Fruit fly (Drosophila melanogaster) whole organism, embryonic: ENCODE measurements around the gene Rpn2.
A peak's percentile ranks its signal among the peaks of the same experiment; 100 is the strongest.

Experiments used
- ATbp ChIP-seq: fragments of 200-800 bp; sonication (Bioruptor generic); optimal IDR thresholded peaks from 2 replicates; lab custom pipeline; 2017; ENCODE audit warnings: missing biosample characterization, mild to moderate bottlenecking, missing genetic modification characterization, missing genetic modification reagents
- CG10654 ChIP-seq: fragments of 200-800 bp; sonication (Bioruptor generic); optimal IDR thresholded peaks from 2 replicates; lab custom pipeline; 2016; ENCODE audit warnings: missing biosample characterization, missing genetic modification characterization
- CG11723 ChIP-seq: fragments of 200-800 bp; sonication (Bioruptor generic); optimal IDR thresholded peaks from 2 replicates; lab custom pipeline; 2017; ENCODE audit warnings: missing biosample characterization, mild to moderate bottlenecking, missing genetic modification characterization
- CG12744 ChIP-seq: fragments of 200-800 bp; sonication (Bioruptor generic); optimal IDR thresholded peaks from 2 replicates; lab custom pipeline; 2016; ENCODE audit warnings: missing biosample characterization, missing genetic modification characterization
- CG12769 ChIP-seq: fragments of 200-800 bp; sonication (Bioruptor generic); optimal IDR thresholded peaks from 2 replicates; lab custom pipeline; 2019; ENCODE audit warnings: missing biosample characterization, mild to moderate bottlenecking, missing genetic modification characterization, moderate library complexity
- CG13287 ChIP-seq: fragments of 200-800 bp; sonication (Bioruptor generic); IDR thresholded peaks from 2 replicates; pipeline ENCODE4 v1.3.6; 2022; ENCODE audit warnings: missing biosample characterization, missing genetic modification characterization; ENCODE audit not compliant: partially characterized antibody
- CG15601 ChIP-seq: fragments of 200-800 bp; sonication (Bioruptor generic); optimal IDR thresholded peaks from 3 replicates; lab custom pipeline; 2019; ENCODE audit warnings: missing biosample characterization, mild to moderate bottlenecking, missing genetic modification characterization, moderate library complexity
- CG16815 ChIP-seq: fragments of 200-800 bp; sonication (Bioruptor generic); optimal IDR thresholded peaks from 3 replicates; lab custom pipeline; 2017; ENCODE audit warnings: missing biosample characterization, mild to moderate bottlenecking, missing genetic modification characterization
- CG17328 ChIP-seq: fragments of 200-800 bp; sonication (Bioruptor generic); IDR thresholded peaks from 2 replicates; pipeline ENCODE4 v1.3.6; 2022; ENCODE audit warnings: missing biosample characterization, missing genetic modification characterization
- CG2120 ChIP-seq: fragments of 200-800 bp; sonication (Bioruptor generic); optimal IDR thresholded peaks from 3 replicates; lab custom pipeline; 2016; ENCODE audit warnings: missing biosample characterization, missing genetic modification characterization
- CG2129 ChIP-seq: fragments of 200-800 bp; sonication (Bioruptor generic); IDR thresholded peaks from 2 replicates; pipeline ENCODE4 v1.3.6; 2022; ENCODE audit warnings: missing biosample characterization, missing genetic modification characterization; ENCODE audit not compliant: partially characterized antibody
- CG2199 ChIP-seq: fragments of 200-800 bp; sonication (Bioruptor generic); IDR thresholded peaks from 3 replicates; pipeline ENCODE4 v1.3.6; 2022; ENCODE audit warnings: missing biosample characterization, missing genetic modification characterization
- CG2712 ChIP-seq: fragments of 200-800 bp; optimal IDR thresholded peaks from 3 replicates; lab custom pipeline; 2019; ENCODE audit warnings: missing biosample characterization, mild to moderate bottlenecking, missing genetic modification characterization, moderate library complexity
- CG4424 ChIP-seq: fragments of 200-800 bp; sonication (Bioruptor generic); optimal IDR thresholded peaks from 3 replicates; lab custom pipeline; 2016; ENCODE audit warnings: missing biosample characterization, missing genetic modification characterization
- CG4730 ChIP-seq: fragments of 200-800 bp; sonication (Bioruptor generic); IDR thresholded peaks from 2 replicates; pipeline ENCODE4 v1.3.6; 2022; ENCODE audit warnings: missing biosample characterization, missing genetic modification characterization
- CG6654 ChIP-seq: fragments of 200-800 bp; sonication (Bioruptor generic); optimal IDR thresholded peaks from 2 replicates; lab custom pipeline; 2017; ENCODE audit warnings: missing biosample characterization, mild to moderate bottlenecking, missing genetic modification characterization
- CG7372 ChIP-seq: fragments of 200-800 bp; sonication (Bioruptor generic); IDR thresholded peaks from 2 replicates; pipeline ENCODE4 v1.3.6; 2022; ENCODE audit warnings: missing biosample characterization, missing genetic modification characterization
- CG8290 ChIP-seq, 3 experiments: fragments of 200-800 bp; sonication (Bioruptor generic); optimal IDR thresholded peaks; 2 replicates each; lab custom pipeline; 2016 to 2019; ENCODE audit warnings: missing biosample characterization in 3 of 3, missing genetic modification characterization in 3 of 3, mild to moderate bottlenecking in 2 of 3, moderate library complexity in 1 of 3
- CG9437 ChIP-seq: fragments of 200-800 bp; sonication (Bioruptor generic); optimal IDR thresholded peaks from 2 replicates; lab custom pipeline; 2018; ENCODE audit warnings: missing biosample characterization, mild to moderate bottlenecking, missing genetic modification characterization
- CG9727 ChIP-seq: fragments of 200-800 bp; sonication (Bioruptor generic); optimal IDR thresholded peaks from 3 replicates; lab custom pipeline; 2017; ENCODE audit warnings: missing biosample characterization, mild to moderate bottlenecking, missing genetic modification characterization
- ERR ChIP-seq: fragments of 200-800 bp; sonication (Bioruptor generic); optimal IDR thresholded peaks from 2 replicates; lab custom pipeline; 2016; ENCODE audit warnings: missing biosample characterization, missing genetic modification characterization
- Eip74EF ChIP-seq, 2 experiments: fragments of 200-800 bp in 1 of 2; fragments of >200 bp in 1 of 2; sonication (Bioruptor generic) in 1 of 2; optimal IDR thresholded peaks; 2 replicates each; lab custom pipeline; 2017 to 2019; ENCODE audit warnings: missing biosample characterization in 2 of 2, missing genetic modification characterization in 2 of 2, mild to moderate bottlenecking in 1 of 2, moderate library complexity in 1 of 2
- Hr3 ChIP-seq: fragments of 200-800 bp; sonication (Bioruptor generic); optimal IDR thresholded peaks from 3 replicates; lab custom pipeline; 2016; ENCODE audit warnings: missing biosample characterization, missing genetic modification characterization
- NFAT ChIP-seq: fragments of 200-800 bp; sonication (Bioruptor generic); IDR thresholded peaks from 2 replicates; pipeline ENCODE4 v1.3.6; 2022; ENCODE audit warnings: missing biosample characterization, missing genetic modification characterization
- NK7.1 ChIP-seq: fragments of 200-800 bp; sonication (Bioruptor generic); optimal IDR thresholded peaks from 3 replicates; lab custom pipeline; 2016; ENCODE audit warnings: missing biosample characterization, missing genetic modification characterization
- aop ChIP-seq: fragments of 200-800 bp; sonication (Bioruptor generic); IDR thresholded peaks from 2 replicates; pipeline ENCODE4 v1.3.6; 2022; ENCODE audit warnings: missing biosample characterization, missing genetic modification characterization
- cwo ChIP-seq: fragments of 200-800 bp; sonication (Bioruptor generic); optimal IDR thresholded peaks from 3 replicates; lab custom pipeline; 2017; ENCODE audit warnings: missing biosample characterization, missing genetic modification characterization, mild to moderate bottlenecking, moderate library complexity, missing genetic modification reagents
- disco-r ChIP-seq: fragments of 200-800 bp; sonication (Bioruptor generic); optimal IDR thresholded peaks from 2 replicates; lab custom pipeline; 2016; ENCODE audit warnings: missing biosample characterization, missing genetic modification characterization
- dmrt11E ChIP-seq: fragments of 200-800 bp; sonication (Bioruptor generic); optimal IDR thresholded peaks from 3 replicates; lab custom pipeline; 2018; ENCODE audit warnings: missing biosample characterization, mild to moderate bottlenecking, missing genetic modification characterization, moderate library complexity
- dysf ChIP-seq: fragments of 200-800 bp; sonication (Bioruptor generic); IDR thresholded peaks from 3 replicates; pipeline ENCODE4 v1.3.6; 2022; ENCODE audit warnings: missing biosample characterization, missing genetic modification characterization
- eyg ChIP-seq: fragments of 200-800 bp; sonication (Bioruptor generic); optimal IDR thresholded peaks from 3 replicates; lab custom pipeline; 2016; ENCODE audit warnings: missing biosample characterization, missing genetic modification characterization
- gro ChIP-seq: fragments of 200-800 bp; sonication (Bioruptor generic); optimal IDR thresholded peaks from 2 replicates; lab custom pipeline; 2016; ENCODE audit warnings: missing biosample characterization, missing genetic modification characterization
- ham ChIP-seq: fragments of 200-800 bp; sonication (Bioruptor generic); IDR thresholded peaks from 2 replicates; pipeline ENCODE4 v1.3.6; 2022; ENCODE audit warnings: missing biosample characterization, missing genetic modification characterization
- hth ChIP-seq: fragments of >200 bp; optimal IDR thresholded peaks from 2 replicates; lab custom pipeline; 2017; ENCODE audit warnings: inconsistent platforms
- lola ChIP-seq, 3 experiments: fragments of >200 bp in 2 of 3; fragments of 200-800 bp in 1 of 3; sonication (Bioruptor generic) in 1 of 3; optimal IDR thresholded peaks; 2 replicates each; lab custom pipeline; 2017 to 2019; ENCODE audit warnings: missing biosample characterization in 3 of 3, missing genetic modification characterization in 3 of 3, mild to moderate bottlenecking in 1 of 3, moderate library complexity in 1 of 3
- mld ChIP-seq: fragments of 200-800 bp; sonication (Bioruptor generic); IDR thresholded peaks from 3 replicates; pipeline ENCODE4 v1.3.6; 2022; ENCODE audit warnings: missing biosample characterization, missing genetic modification characterization; ENCODE audit not compliant: partially characterized antibody
- pan ChIP-seq, 4 experiments: fragments of >200 bp in 3 of 4; fragments of 200-800 bp in 1 of 4; sonication (Bioruptor generic) in 1 of 4; optimal IDR thresholded peaks in 3 of 4; IDR thresholded peaks in 1 of 4; 2 replicates each; pipeline versions ENCODE4 v1.3.6 to Lab custom; 2017 to 2022; ENCODE audit warnings: missing biosample characterization in 2 of 4, missing genetic modification characterization in 2 of 4, mixed read lengths in 1 of 4
- pb ChIP-seq: fragments of 200-800 bp; sonication (Bioruptor generic); optimal IDR thresholded peaks from 3 replicates; lab custom pipeline; 2016; ENCODE audit warnings: missing biosample characterization, missing genetic modification characterization
- pho ChIP-seq: fragments of 200-800 bp; sonication (Bioruptor generic); optimal IDR thresholded peaks from 2 replicates; lab custom pipeline; 2016; ENCODE audit warnings: missing biosample characterization, missing genetic modification characterization
- pita ChIP-seq: fragments of 200-800 bp; sonication (Bioruptor generic); optimal IDR thresholded peaks from 2 replicates; lab custom pipeline; 2017; ENCODE audit warnings: missing biosample characterization, mild to moderate bottlenecking, missing genetic modification characterization
- pzg ChIP-seq: fragments of 200-800 bp; sonication (Bioruptor generic); optimal IDR thresholded peaks from 3 replicates; lab custom pipeline; 2018; ENCODE audit warnings: missing biosample characterization, mild to moderate bottlenecking, missing genetic modification characterization, moderate library complexity
- run ChIP-seq: fragments of 200-800 bp; sonication (Bioruptor generic); optimal IDR thresholded peaks from 3 replicates; lab custom pipeline; 2018; ENCODE audit warnings: missing biosample characterization, mild to moderate bottlenecking, missing genetic modification characterization
- scrt ChIP-seq: fragments of 200-800 bp; sonication (Bioruptor generic); optimal IDR thresholded peaks from 2 replicates; lab custom pipeline; 2018; ENCODE audit warnings: missing biosample characterization, mild to moderate bottlenecking, missing genetic modification characterization, moderate library complexity
- sens ChIP-seq: fragments of 200-800 bp; sonication (Bioruptor generic); peaks from one replicate; lab custom pipeline; 2016; ENCODE audit warnings: missing biosample characterization, missing genetic modification characterization
- tx ChIP-seq: fragments of 200-800 bp; sonication (Bioruptor generic); optimal IDR thresholded peaks from 2 replicates; lab custom pipeline; 2016; ENCODE audit warnings: missing biosample characterization, missing genetic modification characterization
- unpg ChIP-seq: fragments of 200-800 bp; sonication (Bioruptor generic); optimal IDR thresholded peaks from 3 replicates; lab custom pipeline; 2018; ENCODE audit warnings: missing biosample characterization, mild to moderate bottlenecking, missing genetic modification characterization, moderate library complexity
- z ChIP-seq: fragments of 200-800 bp; sonication (Bioruptor generic); IDR thresholded peaks from 3 replicates; pipeline ENCODE4 v1.3.6; 2022; ENCODE audit warnings: missing biosample characterization, missing genetic modification characterization

Gene Rpn2

dm6 chr3R:29122817-29123611 lies 30.3 kb upstream of the Rpn2 start, which contains the start of the genes yem and Ctl2 (continued):
- peak; percentile 53 for TF ChIP-seq dmrt11E (tag; lab: Kevin White, UChicago)
- peak; percentile 95 for TF ChIP-seq sens (GFP tag; lab: Kevin White, UChicago)
- TF ChIP-seq lola (GFP tag; optimal IDR thresholded peaks at IDR 0.05; lab: Kevin White, UChicago), result peak in 1 of 3 experiments; percentile 69
- TF ChIP-seq CG2120 (GFP tag; lab: Kevin White, UChicago), result peak; percentile 92
- TF ChIP-seq CG17328 (GFP tag; lab: Robert Waterston, UW), result peak; percentile 18
- TF ChIP-seq Eip74EF (GFP tag; optimal IDR thresholded peaks at IDR 0.05; lab: Kevin White, UChicago), result no peak
- TF ChIP-seq CG15601, result peak; percentile 43
- TF ChIP-seq gro, result peak; percentile 84
- peak; percentile 42 for TF ChIP-seq NK7.1 (GFP tag; lab: Kevin White, UChicago)
- peak; percentile 25 for TF ChIP-seq cwo
- TF ChIP-seq CG10654 (GFP tag; lab: Kevin White, UChicago), result peak; percentile 45
- peak; percentile 68 for TF ChIP-seq CG2712
- TF ChIP-seq CG11723 (GFP tag; lab: Kevin White, UChicago), result peak; percentile 19
- TF ChIP-seq run, result no peak
- TF ChIP-seq unpg, result no peak
- peak; percentile 23; the same call in 2 of the 3 replicates for TF ChIP-seq CG2199
- TF ChIP-seq eyg (GFP tag; lab: Kevin White, UChicago), result peak; percentile 62
- peak; percentile 48 for TF ChIP-seq CG12769 (tag; lab: Kevin White, UChicago)
- TF ChIP-seq CG16815 (GFP tag; lab: Kevin White, UChicago), result peak; percentile 82
- peak; percentile 80 for TF ChIP-seq CG12744 (GFP tag; lab: Kevin White, UChicago)
- peak; percentile 14; the same call in 1 of the 2 replicates for TF ChIP-seq CG13287 (GFP tag; lab: Robert Waterston, UW)
- TF ChIP-seq tx (GFP tag; lab: Kevin White, UChicago), result peak; percentile 86
- no peak for TF ChIP-seq z (GFP tag; lab: Robert Waterston, UW)
- peak; percentile 79 for TF ChIP-seq dysf (GFP tag; lab: Robert Waterston, UW)
- TF ChIP-seq CG6654 (GFP tag; lab: Kevin White, UChicago), result peak; percentile 36
- no peak for TF ChIP-seq pan (optimal IDR thresholded peaks at IDR 0.05; lab: Kevin White, UChicago)
- peak in 1 of 2 experiments; percentile 9 for TF ChIP-seq pan (GFP tag; optimal IDR thresholded peaks at IDR 0.05 in 1 of 2, IDR thresholded peaks at IDR 0.05 in 1 of 2)
- peak; percentile 73 for TF ChIP-seq CG9727
- no peak; the same call in 1 of the 2 replicates for TF ChIP-seq aop (GFP tag; lab: Robert Waterston, UW)
- peak; percentile 62 for TF ChIP-seq pb (GFP tag; lab: Kevin White, UChicago)
- TF ChIP-seq pzg (GFP tag; lab: Kevin White, UChicago), result peak; percentile 73
- peak; percentile 24; the same call in 1 of the 2 replicates for TF ChIP-seq CG7372
- TF ChIP-seq Hr3, result peak; percentile 78
- TF ChIP-seq pho, result peak; percentile 91
- TF ChIP-seq hth (lab: Kevin White, UChicago), result no peak
- TF ChIP-seq CG4424 (GFP tag; lab: Kevin White, UChicago), result peak; percentile 77
- peak; percentile 89 for TF ChIP-seq NFAT (GFP tag; lab: Robert Waterston, UW)
- TF ChIP-seq pita (GFP tag; lab: Kevin White, UChicago), result peak; percentile 3
- peak; percentile 5 for TF ChIP-seq scrt
- TF ChIP-seq ERR (GFP tag; lab: Kevin White, UChicago), result no peak
- TF ChIP-seq CG4730 (GFP tag; lab: Robert Waterston, UW), result peak; percentile 50; the same call in 1 of the 2 replicates
- TF ChIP-seq ham, result no peak; the same call in 1 of the 2 replicates
- peak; percentile 65 for TF ChIP-seq CG9437 (GFP tag; lab: Kevin White, UChicago)
- peak; percentile 19 for TF ChIP-seq ATbp (GFP tag; lab: Kevin White, UChicago)
- peak; percentile 85 for TF ChIP-seq CG8290 (GFP tag; optimal IDR thresholded peaks at IDR 0.05; lab: Kevin White, UChicago)
- TF ChIP-seq CG8290 (tag; optimal IDR thresholded peaks at IDR 0.05; lab: Kevin White, UChicago), result peak; percentile 68 to 90
- no peak for TF ChIP-seq CG2129 (GFP tag; lab: Robert Waterston, UW)
- peak; percentile 56 for TF ChIP-seq disco-r (GFP tag; lab: Kevin White, UChicago)
- peak; percentile 39; the same call in 1 of the 3 replicates for TF ChIP-seq mld
